Worm (Caenorhabditis elegans) whole organism, midembryonic: Measurements from ENCODE around the gene C15C8.5.

Source experiments
- T22C8.4 ChIP-seq: fragments of 200-800 bp; sonication (Bioruptor generic); IDR thresholded peaks from 2 replicates; pipeline ENCODE4 v1.3.6; 2022; ENCODE audit warnings: missing genetic modification characterization, missing compliant biosample characterization
- cog-1 ChIP-seq: sonication (generic microtip); optimal IDR thresholded peaks from 2 replicates; lab custom pipeline; 2016; ENCODE audit warnings: missing genetic modification characterization, missing compliant biosample characterization
- flt-1 ChIP-seq: fragments of 200-800 bp; sonication (Bioruptor generic); IDR thresholded peaks from 2 replicates; pipeline ENCODE4 v1.3.6; 2022; ENCODE audit warnings: missing genetic modification characterization, missing compliant biosample characterization
- klf-2 ChIP-seq: fragments of 200-800 bp; sonication (Bioruptor generic); conservative IDR thresholded peaks from 2 replicates; pipeline ENCODE4 v1.3.6; 2022; ENCODE audit warnings: missing genetic modification reagents, missing genetic modification characterization, missing compliant biosample characterization
- med-1 ChIP-seq: sonication (generic microtip); optimal IDR thresholded peaks from 2 replicates; lab custom pipeline; 2017; ENCODE audit warnings: missing genetic modification characterization, mild to moderate bottlenecking, missing compliant biosample characterization, antibody characterized with exemption, missing genetic modification reagents; ENCODE audit not compliant: insufficient read depth
- ref-1 ChIP-seq: fragments of 200-800 bp; sonication (Bioruptor generic); conservative IDR thresholded peaks from 2 replicates; pipeline ENCODE4 v1.3.6; 2022; ENCODE audit warnings: missing genetic modification reagents, missing genetic modification characterization, missing compliant biosample characterization
- tab-1 ChIP-seq: fragments of 200-800 bp; sonication (Bioruptor generic); IDR thresholded peaks from 2 replicates; pipeline ENCODE4 v1.3.6; 2022; ENCODE audit warnings: missing genetic modification characterization, missing compliant biosample characterization
- ztf-23 ChIP-seq: fragments of 200-800 bp; sonication (Bioruptor generic); IDR thresholded peaks from 2 replicates; pipeline ENCODE4 v1.3.6; 2022; ENCODE audit warnings: missing genetic modification reagents, missing genetic modification characterization, missing compliant biosample characterization
- ztf-29 ChIP-seq: fragments of 200-800 bp; sonication (Bioruptor generic); IDR thresholded peaks from 2 replicates; pipeline ENCODE4 v1.3.6; 2022; ENCODE audit warnings: missing genetic modification reagents, missing genetic modification characterization, missing compliant biosample characterization

Gene C15C8.5

DNA sequence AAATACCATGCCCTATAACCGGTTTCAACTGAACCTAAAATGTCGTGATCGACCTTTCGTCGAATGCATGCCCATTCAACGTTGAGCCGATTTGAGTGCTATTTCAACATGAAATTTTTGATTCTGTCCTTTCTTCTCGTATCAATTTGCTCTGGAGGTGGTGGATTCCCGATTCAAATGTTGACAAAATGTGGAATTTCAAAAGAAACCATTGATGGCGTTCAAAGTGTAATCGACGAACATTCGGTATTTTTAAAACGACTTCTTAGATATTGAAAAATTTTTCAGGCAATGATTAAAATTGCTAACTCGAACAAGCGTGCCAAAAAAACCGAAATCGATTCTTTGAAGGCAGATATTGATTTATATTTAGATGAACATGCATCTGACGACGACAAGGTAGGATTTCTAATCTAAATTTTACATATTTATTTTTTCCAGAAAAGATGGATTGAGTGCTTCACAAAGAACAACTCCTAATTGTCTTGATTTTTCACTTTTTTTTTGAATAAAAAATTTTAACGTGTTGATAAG, 20.6 kb upstream of the C15C8.5 start, which contains the start of gene R11D1.13:
TSS of gene R11D1.13 (plus strand) at position 51 of the 534 bp plus-strand sequence.
- no peak for TF ChIP-seq ztf-23 (GFP tag; lab: Robert Waterston, UW)
- no peak for TF ChIP-seq med-1 (GFP tag; lab: Kevin White, UChicago)
- no peak for TF ChIP-seq T22C8.4
- no peak for TF ChIP-seq klf-2 (GFP tag; lab: Robert Waterston, UW)
- no peak for TF ChIP-seq ztf-29 (GFP tag; lab: Robert Waterston, UW)
- TF ChIP-seq flt-1 (GFP tag; lab: Robert Waterston, UW), result no peak
- no peak for TF ChIP-seq ref-1 (GFP tag; lab: Robert Waterston, UW)
- no peak for TF ChIP-seq cog-1 (tag; lab: Kevin White, UChicago)
- TF ChIP-seq tab-1 (GFP tag; lab: Robert Waterston, UW), result no peak

DNA sequence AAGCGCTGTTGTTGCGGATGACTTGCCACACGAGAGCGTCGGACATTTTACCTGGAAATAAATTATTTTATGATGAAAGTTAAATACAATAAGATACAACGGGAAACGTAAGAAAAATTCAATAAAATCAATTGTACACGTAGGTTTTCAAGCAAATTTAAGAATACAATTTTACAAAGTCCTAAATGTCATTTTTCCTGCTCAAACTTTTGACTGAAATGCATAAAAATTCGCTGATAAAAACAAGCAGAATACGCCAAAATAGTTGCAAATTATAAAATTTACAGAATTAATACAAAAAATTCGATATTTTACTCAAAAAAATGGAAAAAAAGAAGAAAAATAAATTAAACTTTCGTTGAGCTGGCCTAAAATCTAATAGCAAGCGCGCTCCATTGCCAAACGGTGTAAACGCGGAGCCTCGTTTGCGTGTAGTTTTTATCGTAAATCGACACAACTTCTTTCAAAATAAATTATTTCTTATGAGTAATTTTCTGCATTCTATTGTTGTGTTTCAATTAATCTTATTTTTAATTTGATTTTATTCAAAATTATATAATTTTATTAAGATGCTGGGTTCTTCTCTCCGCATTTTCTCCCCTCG, 19.6 kb upstream of the C15C8.5 start, which contains the start of the genes rpl-28 and mrpl-49:
TSS of gene rpl-28 (minus strand) at position 51 of the 604 bp plus-strand sequence.
TSS of gene mrpl-49 (plus strand) at position 570 of the 604 bp plus-strand sequence.
- no peak for TF ChIP-seq T22C8.4
- no peak for TF ChIP-seq med-1 (GFP tag; lab: Kevin White, UChicago)
- TF ChIP-seq ztf-23 (GFP tag; lab: Robert Waterston, UW), result peak; percentile 67
- no peak for TF ChIP-seq tab-1 (GFP tag; lab: Robert Waterston, UW)
- TF ChIP-seq cog-1 (tag; lab: Kevin White, UChicago), result peak; percentile 60
- TF ChIP-seq ztf-29 (GFP tag; lab: Robert Waterston, UW), result no peak
- TF ChIP-seq ref-1 (GFP tag; lab: Robert Waterston, UW), result no peak
- no peak for TF ChIP-seq flt-1 (GFP tag; lab: Robert Waterston, UW)
- no peak for TF ChIP-seq klf-2 (GFP tag; lab: Robert Waterston, UW)

DNA sequence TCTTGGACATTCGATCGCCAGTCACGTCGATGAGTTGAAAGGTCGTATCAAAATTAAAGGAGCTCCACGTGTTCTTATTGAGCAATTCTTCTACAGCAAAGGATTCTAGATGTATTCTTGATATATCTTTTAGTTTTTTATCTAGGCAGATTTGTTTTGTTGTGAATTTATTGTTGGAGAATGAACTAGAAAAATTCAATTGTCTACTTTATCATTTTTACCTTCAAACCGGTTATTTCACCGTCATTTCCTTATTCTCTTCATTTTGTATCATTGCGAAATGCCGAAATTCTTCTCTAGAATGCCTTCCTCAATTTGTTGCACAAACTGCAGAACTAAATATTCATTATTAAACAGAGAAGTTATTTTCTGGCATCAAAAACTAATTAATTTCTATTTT, 18.6 kb upstream of the C15C8.5 start, which contains the start of gene R11D1.10:
TSS of gene R11D1.10 (plus strand) at position 301 of the 400 bp plus-strand sequence.
- TF ChIP-seq med-1 (GFP tag; lab: Kevin White, UChicago), result no peak
- TF ChIP-seq T22C8.4, result no peak
- TF ChIP-seq ztf-23 (GFP tag; lab: Robert Waterston, UW), result no peak
- no peak for TF ChIP-seq ztf-29 (GFP tag; lab: Robert Waterston, UW)
- no peak for TF ChIP-seq tab-1 (GFP tag; lab: Robert Waterston, UW)
- no peak for TF ChIP-seq ref-1 (GFP tag; lab: Robert Waterston, UW)
- no peak for TF ChIP-seq flt-1 (GFP tag; lab: Robert Waterston, UW)
- TF ChIP-seq klf-2 (GFP tag; lab: Robert Waterston, UW), result no peak
- no peak for TF ChIP-seq cog-1 (tag; lab: Kevin White, UChicago)

DNA sequence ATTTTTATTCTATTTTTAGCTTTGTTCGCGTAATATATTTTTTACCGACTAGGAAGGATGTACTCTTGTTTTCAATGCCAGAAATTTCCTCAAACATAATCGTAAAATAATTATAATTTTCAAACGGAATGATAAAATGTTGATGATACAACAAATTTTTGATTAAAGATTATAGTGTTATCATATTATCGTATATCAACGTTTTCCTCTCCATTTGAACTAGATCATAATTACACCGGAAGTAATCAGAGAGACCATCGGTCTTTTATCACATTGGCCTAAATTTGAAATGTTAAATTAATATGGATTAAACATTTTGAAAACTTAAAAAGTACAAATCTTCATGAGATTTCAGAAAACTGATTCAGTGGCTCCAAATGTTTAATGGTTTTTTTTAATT, 15.1 kb upstream of the C15C8.5 start:
- no peak for TF ChIP-seq tab-1 (GFP tag; lab: Robert Waterston, UW)
- no peak for TF ChIP-seq med-1 (GFP tag; lab: Kevin White, UChicago)
- TF ChIP-seq klf-2 (GFP tag; lab: Robert Waterston, UW), result no peak
- no peak for TF ChIP-seq cog-1 (tag; lab: Kevin White, UChicago)
- TF ChIP-seq flt-1 (GFP tag; lab: Robert Waterston, UW), result no peak
- no peak for TF ChIP-seq ref-1 (GFP tag; lab: Robert Waterston, UW)
- TF ChIP-seq T22C8.4, result no peak
- no peak for TF ChIP-seq ztf-29 (GFP tag; lab: Robert Waterston, UW)
- no peak for TF ChIP-seq ztf-23 (GFP tag; lab: Robert Waterston, UW)

DNA sequence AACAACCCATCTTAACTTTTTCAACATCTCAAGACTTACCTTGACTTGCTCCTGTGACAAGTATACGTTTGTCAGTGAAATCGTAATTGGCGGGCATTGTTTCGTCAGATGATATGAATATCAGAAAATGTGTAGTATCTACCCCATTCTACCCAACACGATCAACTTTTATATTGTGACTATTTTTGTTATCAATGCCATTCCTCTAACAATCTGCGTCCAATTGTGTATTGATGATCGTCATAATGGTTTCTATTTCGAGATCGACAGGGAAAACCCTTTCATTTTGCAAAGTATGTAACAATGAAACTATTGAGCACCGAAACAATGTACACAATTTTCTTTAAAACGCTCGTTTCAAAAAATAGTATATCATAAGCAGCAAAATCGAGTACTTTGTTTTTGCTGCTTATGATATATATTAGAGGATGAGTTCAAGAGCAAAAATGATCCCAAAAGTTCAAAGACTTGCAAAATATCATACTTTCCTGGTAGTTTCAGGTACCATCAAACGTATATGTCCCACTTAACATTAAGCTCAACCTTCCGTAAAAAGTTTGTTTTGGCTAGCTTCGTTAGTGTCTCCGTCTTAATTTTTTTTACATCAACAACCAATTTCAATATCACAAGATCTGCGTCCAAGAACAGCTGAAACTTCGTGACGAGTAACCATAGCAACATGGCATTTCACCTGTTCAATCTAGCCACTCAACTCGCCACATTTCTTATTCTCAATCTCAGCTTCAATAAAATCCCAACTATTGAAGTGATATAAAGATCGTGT, 14.2 kb upstream of the C15C8.5 start, which contains the start of the genes dhs-21 and xbx-9:
TSS of gene dhs-21 (minus strand) at position 181 of the 784 bp plus-strand sequence.
TSS of gene xbx-9 (plus strand) at position 734 of the 784 bp plus-strand sequence.
- TF ChIP-seq flt-1 (GFP tag; lab: Robert Waterston, UW) (no peak), ref-1 (GFP tag; lab: Robert Waterston, UW) (no peak), tab-1 (GFP tag; lab: Robert Waterston, UW) (no peak), klf-2 (GFP tag; lab: Robert Waterston, UW) (no peak), med-1 (GFP tag; lab: Kevin White, UChicago) (no peak), ztf-23 (GFP tag; lab: Robert Waterston, UW) (no peak), ztf-29 (GFP tag; lab: Robert Waterston, UW) (no peak), T22C8.4 (no peak), cog-1 (tag; lab: Kevin White, UChicago) (no peak)

DNA sequence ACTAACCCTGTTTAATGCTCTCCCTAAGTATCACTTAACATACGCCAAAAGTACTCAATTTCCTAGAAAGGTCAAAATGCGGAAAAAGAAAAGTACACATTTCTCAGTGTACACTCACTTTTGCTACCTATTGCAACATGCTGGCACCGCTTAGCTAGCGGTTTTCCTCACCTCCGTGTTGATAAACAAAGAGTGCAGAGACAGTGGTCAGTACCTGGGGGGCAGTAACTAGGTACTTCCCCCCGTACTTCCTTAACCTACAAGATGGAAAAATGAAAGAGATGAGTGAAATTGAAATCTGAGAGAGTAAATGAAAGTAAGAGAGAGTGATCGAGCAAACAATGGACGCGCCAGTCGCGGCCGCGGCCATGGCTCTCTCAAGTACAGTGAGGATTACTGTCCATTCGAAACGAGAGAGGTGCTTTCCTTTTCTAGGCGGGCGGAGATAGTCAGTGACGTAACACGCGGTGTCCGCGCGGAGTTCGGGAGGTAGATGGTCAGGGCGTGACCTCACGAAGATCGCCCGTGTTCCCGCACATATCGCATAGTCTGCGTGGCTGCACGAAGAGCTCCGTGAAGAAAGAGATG, 11.5 kb upstream of the C15C8.5 start, which contains the start of gene cky-1:
TSS of gene cky-1 (plus strand) at position 538 of the 588 bp plus-strand sequence.
- TF ChIP-seq flt-1 (GFP tag; lab: Robert Waterston, UW), result no peak
- no peak for TF ChIP-seq ref-1 (GFP tag; lab: Robert Waterston, UW)
- TF ChIP-seq med-1 (GFP tag; lab: Kevin White, UChicago), result no peak
- no peak for TF ChIP-seq ztf-29 (GFP tag; lab: Robert Waterston, UW)
- TF ChIP-seq T22C8.4, result no peak
- no peak for TF ChIP-seq cog-1 (tag; lab: Kevin White, UChicago)
- no peak for TF ChIP-seq ztf-23 (GFP tag; lab: Robert Waterston, UW)
- no peak for TF ChIP-seq tab-1 (GFP tag; lab: Robert Waterston, UW)

DNA sequence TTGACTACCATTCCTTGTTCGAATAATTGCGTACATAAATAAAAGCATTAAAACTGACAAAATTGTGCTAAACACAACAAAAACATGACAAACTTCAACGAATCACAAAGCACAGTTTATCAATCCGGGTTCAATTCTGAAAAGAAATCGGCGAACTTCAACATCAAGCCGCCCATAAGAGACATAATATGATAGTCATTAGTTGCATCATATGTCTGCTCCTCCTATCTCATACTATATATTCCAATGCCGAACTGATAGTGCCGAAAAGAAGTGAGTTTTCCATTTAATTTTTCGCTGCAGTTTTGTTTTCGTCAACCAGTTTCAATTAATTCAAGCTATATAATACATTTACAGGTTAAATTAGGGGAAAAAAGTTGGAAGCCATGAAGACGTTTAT, 6.1 kb upstream of the C15C8.5 start, which contains the start of gene hrg-7:
TSS of gene hrg-7 (plus strand) at position 358 of the 400 bp plus-strand sequence.
- TF ChIP-seq ztf-23 (GFP tag; lab: Robert Waterston, UW) (no peak), med-1 (GFP tag; lab: Kevin White, UChicago) (no peak), klf-2 (GFP tag; lab: Robert Waterston, UW) (no peak), ztf-29 (GFP tag; lab: Robert Waterston, UW) (no peak), T22C8.4 (no peak), ref-1 (GFP tag; lab: Robert Waterston, UW) (no peak), flt-1 (GFP tag; lab: Robert Waterston, UW) (no peak), tab-1 (GFP tag; lab: Robert Waterston, UW) (no peak), cog-1 (tag; lab: Kevin White, UChicago) (no peak)
